Fruit fly (Drosophila melanogaster) S2 (cell line): ENCODE results near the gene CG34382.

Source experiments
- CG8478 ChIP-seq: fragments of >200 bp; optimal IDR thresholded peaks from 2 replicates; lab custom pipeline; 2018
- CTCF ChIP-seq, 2 experiments: fragments of >200 bp; optimal IDR thresholded peaks; 2 replicates each; lab custom pipeline; 2018

DNA sequence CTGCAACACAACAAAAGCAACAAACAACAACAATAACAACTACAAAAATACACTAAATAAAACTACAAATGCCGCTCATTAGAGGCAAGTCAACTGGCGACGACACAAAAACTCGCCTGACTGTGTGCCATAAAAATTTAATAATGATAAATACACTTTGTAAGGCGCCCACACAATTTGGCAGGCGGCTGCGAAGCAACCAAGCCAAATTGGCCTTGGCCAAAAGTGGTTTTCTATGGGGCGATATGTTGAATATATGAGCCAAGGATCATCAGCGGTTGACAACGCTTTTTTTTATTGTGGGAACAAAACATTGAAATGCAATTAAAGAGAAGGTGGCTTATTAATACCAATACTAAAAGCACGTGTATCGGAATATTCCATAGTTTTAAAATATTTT, 28.7 kb upstream of the CG34382 start:
- TF ChIP-seq CG8478 (lab: Kevin White, UChicago) = no peak
- no peak for TF ChIP-seq CTCF (optimal IDR thresholded peaks at IDR 0.05; lab: Kevin White, UChicago)
